Fruit fly (Drosophila melanogaster) whole organism, embryonic: ENCODE data around the gene bnl.

Experiments used
- B-H1 ChIP-seq: fragments of 200-800 bp; sonication (Bioruptor generic); IDR thresholded peaks from 3 replicates; pipeline ENCODE4 v1.3.6; 2022; ENCODE audit warnings: missing biosample characterization, missing genetic modification characterization
- B-H2 ChIP-seq: fragments of 200-800 bp; sonication (Bioruptor generic); optimal IDR thresholded peaks from 2 replicates; lab custom pipeline; 2018; ENCODE audit warnings: missing biosample characterization, mild to moderate bottlenecking, missing genetic modification characterization
- Bdp1 ChIP-seq: fragments of 200-800 bp; sonication (Bioruptor generic); optimal IDR thresholded peaks from 3 replicates; lab custom pipeline; 2016; ENCODE audit warnings: missing biosample characterization, missing genetic modification characterization
- BtbVII ChIP-seq: fragments of 200-800 bp; sonication (Bioruptor generic); optimal IDR thresholded peaks from 3 replicates; lab custom pipeline; 2017; ENCODE audit warnings: missing biosample characterization, mild to moderate bottlenecking, missing genetic modification characterization
- CG11695 ChIP-seq: fragments of 200-800 bp; sonication (Bioruptor generic); IDR thresholded peaks from 3 replicates; pipeline ENCODE4 v1.3.6; 2022; ENCODE audit warnings: missing biosample characterization, missing genetic modification characterization
- CG12942 ChIP-seq: fragments of 200-800 bp; sonication (Bioruptor generic); optimal IDR thresholded peaks from 3 replicates; lab custom pipeline; 2016; ENCODE audit warnings: missing biosample characterization, missing genetic modification characterization
- CG13775 ChIP-seq: fragments of 200-800 bp; sonication (Bioruptor generic); optimal IDR thresholded peaks from 3 replicates; lab custom pipeline; 2017; ENCODE audit warnings: missing biosample characterization, mild to moderate bottlenecking, missing genetic modification characterization
- CG13894 ChIP-seq: fragments of 200-800 bp; sonication (Bioruptor generic); optimal IDR thresholded peaks from 3 replicates; lab custom pipeline; 2018; ENCODE audit warnings: missing biosample characterization, mild to moderate bottlenecking, missing genetic modification characterization, moderate library complexity
- CG14860 ChIP-seq: fragments of 200-800 bp; sonication (Bioruptor generic); IDR thresholded peaks from 3 replicates; pipeline ENCODE4 v1.3.6; 2022; ENCODE audit warnings: missing biosample characterization, missing genetic modification characterization; ENCODE audit not compliant: partially characterized antibody
- CG18476 ChIP-seq: fragments of 200-800 bp; sonication (Bioruptor generic); optimal IDR thresholded peaks from 2 replicates; lab custom pipeline; 2016; ENCODE audit warnings: missing biosample characterization, mild to moderate bottlenecking, missing genetic modification characterization
- CG18599 ChIP-seq: fragments of 200-800 bp; sonication (Bioruptor generic); optimal IDR thresholded peaks from 3 replicates; lab custom pipeline; 2017; ENCODE audit warnings: missing biosample characterization, missing genetic modification characterization, mild to moderate bottlenecking, moderate library complexity, missing genetic modification reagents
- CG30020 ChIP-seq: fragments of 200-800 bp; optimal IDR thresholded peaks from 2 replicates; lab custom pipeline; 2019; ENCODE audit warnings: missing biosample characterization, mild to moderate bottlenecking, missing genetic modification characterization, moderate library complexity
- CG31441 ChIP-seq: fragments of 200-800 bp; sonication (Bioruptor generic); IDR thresholded peaks from 2 replicates; pipeline ENCODE4 v1.3.6; 2022; ENCODE audit warnings: missing biosample characterization, missing genetic modification characterization
- CG4282 ChIP-seq: fragments of 200-800 bp; sonication (Bioruptor generic); optimal IDR thresholded peaks from 2 replicates; lab custom pipeline; 2016; ENCODE audit warnings: missing biosample characterization, missing genetic modification characterization
- CG5953 ChIP-seq: fragments of 200-800 bp; sonication (Bioruptor generic); IDR thresholded peaks from 2 replicates; pipeline ENCODE4 v1.3.6; 2022; ENCODE audit warnings: missing biosample characterization, missing genetic modification characterization
- CG8290 ChIP-seq, 3 experiments: fragments of 200-800 bp; sonication (Bioruptor generic); optimal IDR thresholded peaks; 2 replicates each; lab custom pipeline; 2016 to 2019; ENCODE audit warnings: missing biosample characterization in 3 of 3, missing genetic modification characterization in 3 of 3, mild to moderate bottlenecking in 2 of 3, moderate library complexity in 1 of 3
- Dek ChIP-seq: fragments of 200-800 bp; sonication (Bioruptor generic); optimal IDR thresholded peaks from 3 replicates; lab custom pipeline; 2019; ENCODE audit warnings: missing biosample characterization, mild to moderate bottlenecking, missing genetic modification characterization, moderate library complexity
- Dfd ChIP-seq, 2 experiments: fragments of >200 bp; optimal IDR thresholded peaks; 2 replicates each; lab custom pipeline; 2017; ENCODE audit warnings: missing biosample characterization in 2 of 2, missing genetic modification characterization in 2 of 2
- Dip2 ChIP-seq: fragments of 200-800 bp; sonication (Bioruptor generic); IDR thresholded peaks from 2 replicates; pipeline ENCODE4 v1.3.6; 2022; ENCODE audit warnings: missing biosample characterization, missing genetic modification characterization
- Dip3 ChIP-seq: fragments of 200-800 bp; sonication (Bioruptor generic); optimal IDR thresholded peaks from 3 replicates; lab custom pipeline; 2016; ENCODE audit warnings: missing biosample characterization, missing genetic modification characterization
- Doc3 ChIP-seq: fragments of 200-800 bp; sonication (Bioruptor generic); IDR thresholded peaks from 3 replicates; pipeline ENCODE4 v1.3.6; 2022; ENCODE audit warnings: missing biosample characterization, missing genetic modification characterization; ENCODE audit not compliant: partially characterized antibody
- HLH54F ChIP-seq: fragments of 200-800 bp; sonication (Bioruptor generic); optimal IDR thresholded peaks from 3 replicates; lab custom pipeline; 2016; ENCODE audit warnings: missing biosample characterization, missing genetic modification characterization
- Hmr ChIP-seq: fragments of 200-800 bp; sonication (Bioruptor generic); optimal IDR thresholded peaks from 3 replicates; lab custom pipeline; 2017; ENCODE audit warnings: mild to moderate bottlenecking, missing biosample characterization, missing genetic modification reagents, missing genetic modification characterization
- NC2α ChIP-seq: fragments of 200-800 bp; sonication (Bioruptor generic); optimal IDR thresholded peaks from 2 replicates; lab custom pipeline; 2016; ENCODE audit warnings: missing biosample characterization, missing genetic modification characterization
- Neu2 ChIP-seq: fragments of 200-800 bp; sonication (Bioruptor generic); optimal IDR thresholded peaks from 3 replicates; lab custom pipeline; 2016; ENCODE audit warnings: missing biosample characterization, missing genetic modification characterization, borderline replicate concordance
- Nf-YA ChIP-seq: fragments of 200-800 bp; sonication (Bioruptor generic); IDR thresholded peaks from 2 replicates; pipeline ENCODE4 v1.3.6; 2022; ENCODE audit warnings: missing biosample characterization, missing genetic modification characterization
- PHDP ChIP-seq: fragments of 200-800 bp; sonication (Bioruptor generic); optimal IDR thresholded peaks from 3 replicates; lab custom pipeline; 2018; ENCODE audit warnings: missing biosample characterization, mild to moderate bottlenecking, missing genetic modification characterization, moderate library complexity
- Sox102F ChIP-seq: fragments of 200-800 bp; sonication (Bioruptor generic); optimal IDR thresholded peaks from 2 replicates; lab custom pipeline; 2018; ENCODE audit warnings: missing biosample characterization, mild to moderate bottlenecking, missing genetic modification characterization, moderate library complexity
- Ssrp ChIP-seq: fragments of 200-800 bp; sonication (Bioruptor generic); optimal IDR thresholded peaks from 2 replicates; lab custom pipeline; 2018; ENCODE audit warnings: missing biosample characterization, mild to moderate bottlenecking, missing genetic modification characterization, moderate library complexity
- TFAM ChIP-seq: fragments of 200-800 bp; sonication (Bioruptor generic); optimal IDR thresholded peaks from 2 replicates; lab custom pipeline; 2017; ENCODE audit warnings: missing biosample characterization, missing genetic modification characterization, inconsistent platforms
- bab2 ChIP-seq: fragments of 200-800 bp; sonication (Bioruptor generic); optimal IDR thresholded peaks from 2 replicates; lab custom pipeline; 2016; ENCODE audit warnings: missing biosample characterization, missing genetic modification characterization
- br ChIP-seq: fragments of >200 bp; optimal IDR thresholded peaks from 2 replicates; lab custom pipeline; 2017
- bsh ChIP-seq, 2 experiments: fragments of 200-800 bp; sonication (Bioruptor generic); optimal IDR thresholded peaks; 2 replicates each; lab custom pipeline; 2017 to 2018; ENCODE audit warnings: mild to moderate bottlenecking in 2 of 2, missing biosample characterization in 2 of 2, missing genetic modification characterization in 2 of 2, moderate library complexity in 1 of 2
- cato ChIP-seq: fragments of 200-800 bp; sonication (Bioruptor generic); optimal IDR thresholded peaks from 2 replicates; lab custom pipeline; 2016; ENCODE audit warnings: missing biosample characterization, missing genetic modification characterization, borderline replicate concordance
- chm ChIP-seq: fragments of 200-800 bp; sonication (Bioruptor generic); IDR thresholded peaks from 2 replicates; pipeline ENCODE4 v1.3.6; 2022; ENCODE audit warnings: missing biosample characterization, missing genetic modification characterization
- crp ChIP-seq, 2 experiments: fragments of 200-800 bp; sonication (Bioruptor generic); optimal IDR thresholded peaks; 2 replicates in 1 of 2; 3 replicates in 1 of 2; lab custom pipeline; 2017; ENCODE audit warnings: missing biosample characterization in 2 of 2, missing genetic modification characterization in 2 of 2, mild to moderate bottlenecking in 1 of 2, moderate library complexity in 1 of 2
- dimm ChIP-seq: fragments of 200-800 bp; sonication (Bioruptor generic); IDR thresholded peaks from 2 replicates; pipeline ENCODE4 v1.3.6; 2022; ENCODE audit warnings: missing biosample characterization, missing genetic modification characterization
- disco-r ChIP-seq: fragments of 200-800 bp; sonication (Bioruptor generic); optimal IDR thresholded peaks from 2 replicates; lab custom pipeline; 2016; ENCODE audit warnings: missing biosample characterization, missing genetic modification characterization
- dysf ChIP-seq: fragments of 200-800 bp; sonication (Bioruptor generic); IDR thresholded peaks from 3 replicates; pipeline ENCODE4 v1.3.6; 2022; ENCODE audit warnings: missing biosample characterization, missing genetic modification characterization
- her ChIP-seq: fragments of 200-800 bp; sonication (Bioruptor generic); optimal IDR thresholded peaks from 2 replicates; lab custom pipeline; 2016; ENCODE audit warnings: missing biosample characterization, missing genetic modification characterization
- ind ChIP-seq: fragments of 200-800 bp; sonication (Bioruptor generic); optimal IDR thresholded peaks from 3 replicates; lab custom pipeline; 2016; ENCODE audit warnings: missing biosample characterization, missing genetic modification characterization
- insv ChIP-seq, 2 experiments: fragments of 200-800 bp; sonication (Bioruptor generic); optimal IDR thresholded peaks; 3 replicates each; lab custom pipeline; 2016 to 2018; ENCODE audit warnings: missing biosample characterization in 2 of 2, missing genetic modification characterization in 2 of 2
- pan ChIP-seq, 4 experiments: fragments of >200 bp in 3 of 4; fragments of 200-800 bp in 1 of 4; sonication (Bioruptor generic) in 1 of 4; optimal IDR thresholded peaks in 3 of 4; IDR thresholded peaks in 1 of 4; 2 replicates each; pipeline versions ENCODE4 v1.3.6 to Lab custom; 2017 to 2022; ENCODE audit warnings: missing biosample characterization in 2 of 4, missing genetic modification characterization in 2 of 4, mixed read lengths in 1 of 4
- ranshi ChIP-seq: fragments of 200-800 bp; sonication (Bioruptor generic); IDR thresholded peaks from 2 replicates; pipeline ENCODE4 v1.3.6; 2022; ENCODE audit warnings: missing biosample characterization, missing genetic modification characterization
- ro ChIP-seq: fragments of 200-800 bp; sonication (Bioruptor generic); IDR thresholded peaks from 2 replicates; pipeline ENCODE4 v1.3.6; 2022; ENCODE audit warnings: missing biosample characterization, missing genetic modification characterization
- scrt ChIP-seq: fragments of 200-800 bp; sonication (Bioruptor generic); optimal IDR thresholded peaks from 2 replicates; lab custom pipeline; 2018; ENCODE audit warnings: missing biosample characterization, mild to moderate bottlenecking, missing genetic modification characterization, moderate library complexity
- tll ChIP-seq, 2 experiments: fragments of 200-800 bp in 1 of 2; fragments of >200 bp in 1 of 2; sonication (Bioruptor generic) in 1 of 2; optimal IDR thresholded peaks; 2 replicates each; lab custom pipeline; 2017 to 2019; ENCODE audit warnings: missing biosample characterization in 2 of 2, missing genetic modification characterization in 2 of 2, mild to moderate bottlenecking in 1 of 2, moderate library complexity in 1 of 2
- tna ChIP-seq: fragments of 200-800 bp; sonication (Bioruptor generic); IDR thresholded peaks from 2 replicates; pipeline ENCODE4 v1.3.6; 2022; ENCODE audit warnings: missing biosample characterization, missing genetic modification characterization; ENCODE audit not compliant: partially characterized antibody
- usp ChIP-seq: fragments of >200 bp; optimal IDR thresholded peaks from 2 replicates; lab custom pipeline; 2017; ENCODE audit warnings: missing biosample characterization, missing genetic modification characterization

The bnl gene

dm6 chr3R:19858017-19858659 lies 21.5 kb upstream of the bnl start (continued):
- no peak for TF ChIP-seq CG8290 (GFP tag; optimal IDR thresholded peaks at IDR 0.05; lab: Kevin White, UChicago)
- TF ChIP-seq CG8290 (tag; optimal IDR thresholded peaks at IDR 0.05; lab: Kevin White, UChicago), result no peak
- no peak for TF ChIP-seq CG30020 (tag; lab: Kevin White, UChicago)
- TF ChIP-seq CG5953, result 0 out of 2 replicates have a peak, but pooled peaks have one; percentile 6
- no peak for TF ChIP-seq Dip2
- no peak for TF ChIP-seq ind
- no peak for TF ChIP-seq Ssrp
- TF ChIP-seq bsh (GFP tag; optimal IDR thresholded peaks at IDR 0.05; lab: Kevin White, UChicago), result no peak
- TF ChIP-seq Dip3 (GFP tag; lab: Kevin White, UChicago), result peak; percentile 49
- TF ChIP-seq PHDP, result peak; percentile 0
- TF ChIP-seq bab2, result no peak
- no peak for TF ChIP-seq Hmr (GFP tag; lab: Kevin White, UChicago)
- TF ChIP-seq crp (GFP tag; optimal IDR thresholded peaks at IDR 0.05; lab: Kevin White, UChicago), result no peak
- no peak for TF ChIP-seq cato (GFP tag; lab: Kevin White, UChicago)
- no peak for TF ChIP-seq Dek (tag; lab: Kevin White, UChicago)
- TF ChIP-seq tna (GFP tag; lab: Robert Waterston, UW), result no peak
- no peak for TF ChIP-seq tll (GFP tag; optimal IDR thresholded peaks at IDR 0.05; lab: Kevin White, UChicago)
- peak; percentile 61 for TF ChIP-seq chm (GFP tag; lab: Robert Waterston, UW)
- TF ChIP-seq Bdp1 (GFP tag; lab: Kevin White, UChicago), result no peak
- TF ChIP-seq CG14860 (GFP tag; lab: Robert Waterston, UW), result no peak
- TF ChIP-seq Nf-YA (GFP tag; lab: Robert Waterston, UW), result no peak
- TF ChIP-seq CG11695 (GFP tag; lab: Robert Waterston, UW), result 0 out of 3 replicates have a peak, but pooled peaks have one; percentile 20
- TF ChIP-seq CG18599 (GFP tag; lab: Kevin White, UChicago), result peak; percentile 81
- no peak for TF ChIP-seq Doc3 (GFP tag; lab: Robert Waterston, UW)
- TF ChIP-seq CG12942, result no peak
- TF ChIP-seq B-H2 (GFP tag; lab: Kevin White, UChicago), result peak; percentile 23
- TF ChIP-seq her, result peak; percentile 9
- TF ChIP-seq CG18476 (GFP tag; lab: Kevin White, UChicago), result no peak
- TF ChIP-seq NC2α (GFP tag; lab: Kevin White, UChicago), result no peak
- no peak for TF ChIP-seq insv (GFP tag; optimal IDR thresholded peaks at IDR 0.05; lab: Kevin White, UChicago)
- TF ChIP-seq Neu2 (GFP tag; lab: Kevin White, UChicago), result no peak
- no peak for TF ChIP-seq B-H1 (GFP tag; lab: Robert Waterston, UW)
- TF ChIP-seq HLH54F (GFP tag; lab: Kevin White, UChicago), result no peak
- peak; percentile 22 for TF ChIP-seq scrt
- TF ChIP-seq ro (GFP tag; lab: Robert Waterston, UW), result no peak
- no peak for TF ChIP-seq Dfd (GFP tag; optimal IDR thresholded peaks at IDR 0.05; lab: Kevin White, UChicago)
- TF ChIP-seq BtbVII (GFP tag; lab: Kevin White, UChicago), result peak; percentile 68
- TF ChIP-seq br (lab: Kevin White, UChicago), result no peak
- no peak for TF ChIP-seq Sox102F (GFP tag; lab: Kevin White, UChicago)
- TF ChIP-seq dysf (GFP tag; lab: Robert Waterston, UW), result no peak
- TF ChIP-seq disco-r (GFP tag; lab: Kevin White, UChicago), result no peak
- no peak for TF ChIP-seq usp (GFP tag; lab: Kevin White, UChicago)
- no peak for TF ChIP-seq ranshi
- no peak for TF ChIP-seq CG4282
- TF ChIP-seq CG31441 (GFP tag; lab: Robert Waterston, UW), result no peak
- no peak for TF ChIP-seq CG13894 (tag; lab: Kevin White, UChicago)
- no peak for TF ChIP-seq CG13775 (GFP tag; lab: Kevin White, UChicago)
- no peak for TF ChIP-seq TFAM (GFP tag; lab: Kevin White, UChicago)
- no peak for TF ChIP-seq dimm (GFP tag; lab: Robert Waterston, UW)
- no peak for TF ChIP-seq pan (optimal IDR thresholded peaks at IDR 0.05; lab: Kevin White, UChicago)
- no peak for TF ChIP-seq pan (GFP tag; optimal IDR thresholded peaks at IDR 0.05 in 1 of 2, IDR thresholded peaks at IDR 0.05 in 1 of 2)
